Fruit fly (Drosophila melanogaster) whole organism, embryonic: ENCODE results near the gene Vha16-2.
A peak's percentile ranks its signal among the peaks of the same experiment; 100 is the strongest.

Experiments
- ATbp ChIP-seq: fragments of 200-800 bp; sonication (Bioruptor generic); optimal IDR thresholded peaks from 2 replicates; lab custom pipeline; 2017; ENCODE audit warnings: missing biosample characterization, mild to moderate bottlenecking, missing genetic modification characterization, missing genetic modification reagents
- Aef1 ChIP-seq: fragments of 200-800 bp; sonication (Bioruptor generic); IDR thresholded peaks from 3 replicates; pipeline ENCODE4 v1.3.6; 2022; ENCODE audit warnings: missing biosample characterization, missing genetic modification characterization
- Atf3 ChIP-seq: fragments of 200-800 bp; sonication (Bioruptor generic); optimal IDR thresholded peaks from 3 replicates; lab custom pipeline; 2016; ENCODE audit warnings: missing biosample characterization, missing genetic modification characterization
- Blimp-1 ChIP-seq: fragments of 200-800 bp; sonication (Bioruptor generic); optimal IDR thresholded peaks from 3 replicates; lab custom pipeline; 2018; ENCODE audit warnings: missing biosample characterization, missing genetic modification characterization, mild to moderate bottlenecking, moderate library complexity, missing genetic modification reagents
- CG10654 ChIP-seq: fragments of 200-800 bp; sonication (Bioruptor generic); optimal IDR thresholded peaks from 2 replicates; lab custom pipeline; 2016; ENCODE audit warnings: missing biosample characterization, missing genetic modification characterization
- CG10959 ChIP-seq: fragments of 200-800 bp; sonication (Bioruptor generic); IDR thresholded peaks from 2 replicates; pipeline ENCODE4 v1.3.6; 2022; ENCODE audit warnings: missing biosample characterization, missing genetic modification characterization
- CG11247 ChIP-seq: fragments of 200-800 bp; sonication (Bioruptor generic); IDR thresholded peaks from 2 replicates; pipeline ENCODE4 v1.3.6; 2022; ENCODE audit warnings: missing biosample characterization, missing genetic modification characterization
- CG11560 ChIP-seq: fragments of 200-800 bp; sonication (Bioruptor generic); IDR thresholded peaks from 3 replicates; pipeline ENCODE4 v1.3.6; 2022; ENCODE audit warnings: missing biosample characterization, missing genetic modification characterization
- CG12155 ChIP-seq: fragments of 200-800 bp; sonication (Bioruptor generic); optimal IDR thresholded peaks from 3 replicates; lab custom pipeline; 2016; ENCODE audit warnings: missing biosample characterization, missing genetic modification characterization
- CG1233 ChIP-seq: fragments of 200-800 bp; sonication (Bioruptor generic); optimal IDR thresholded peaks from 4 replicates; lab custom pipeline; 2018; ENCODE audit warnings: missing biosample characterization, mild to moderate bottlenecking, missing genetic modification characterization
- CG12744 ChIP-seq: fragments of 200-800 bp; sonication (Bioruptor generic); optimal IDR thresholded peaks from 2 replicates; lab custom pipeline; 2016; ENCODE audit warnings: missing biosample characterization, missing genetic modification characterization
- CG13624 ChIP-seq: fragments of 200-800 bp; sonication (Bioruptor generic); optimal IDR thresholded peaks from 2 replicates; lab custom pipeline; 2016; ENCODE audit warnings: missing biosample characterization, missing genetic modification characterization
- CG17359 ChIP-seq: fragments of 200-800 bp; sonication (Bioruptor generic); optimal IDR thresholded peaks from 3 replicates; lab custom pipeline; 2018; ENCODE audit warnings: missing biosample characterization, mild to moderate bottlenecking, missing genetic modification characterization, moderate library complexity
- CG3726 ChIP-seq: fragments of 200-800 bp; sonication (Bioruptor generic); IDR thresholded peaks from 3 replicates; pipeline ENCODE4, ENCODE4 v1.3.6; 2022; ENCODE audit warnings: missing biosample characterization, missing genetic modification characterization
- CG4617 ChIP-seq: fragments of 200-800 bp; sonication (Bioruptor generic); optimal IDR thresholded peaks from 3 replicates; lab custom pipeline; 2016; ENCODE audit warnings: missing biosample characterization, missing genetic modification characterization, borderline replicate concordance
- CG4707 ChIP-seq: fragments of 200-800 bp; sonication (Bioruptor generic); optimal IDR thresholded peaks from 2 replicates; lab custom pipeline; 2018; ENCODE audit warnings: missing biosample characterization, mild to moderate bottlenecking, missing genetic modification characterization, moderate library complexity
- CG6813 ChIP-seq: fragments of 200-800 bp; sonication (Bioruptor generic); optimal IDR thresholded peaks from 2 replicates; lab custom pipeline; 2017; ENCODE audit warnings: missing biosample characterization, missing genetic modification characterization, mild to moderate bottlenecking, moderate library complexity, missing genetic modification reagents
- CG7928 ChIP-seq: fragments of 200-800 bp; sonication (Bioruptor generic); optimal IDR thresholded peaks from 2 replicates; lab custom pipeline; 2017; ENCODE audit warnings: missing biosample characterization, mild to moderate bottlenecking, missing genetic modification characterization
- CG8290 ChIP-seq, 3 experiments: fragments of 200-800 bp; sonication (Bioruptor generic); optimal IDR thresholded peaks; 2 replicates each; lab custom pipeline; 2016 to 2019; ENCODE audit warnings: missing biosample characterization in 3 of 3, missing genetic modification characterization in 3 of 3, mild to moderate bottlenecking in 2 of 3, moderate library complexity in 1 of 3
- CG9215 ChIP-seq: fragments of 200-800 bp; sonication (Bioruptor generic); IDR thresholded peaks from 2 replicates; pipeline ENCODE4 v1.3.6; 2022; ENCODE audit warnings: missing biosample characterization, missing genetic modification characterization
- CG9727 ChIP-seq: fragments of 200-800 bp; sonication (Bioruptor generic); optimal IDR thresholded peaks from 3 replicates; lab custom pipeline; 2017; ENCODE audit warnings: missing biosample characterization, mild to moderate bottlenecking, missing genetic modification characterization
- ERR ChIP-seq: fragments of 200-800 bp; sonication (Bioruptor generic); optimal IDR thresholded peaks from 2 replicates; lab custom pipeline; 2016; ENCODE audit warnings: missing biosample characterization, missing genetic modification characterization
- Ets97D ChIP-seq: fragments of 200-800 bp; sonication (Bioruptor generic); optimal IDR thresholded peaks from 3 replicates; lab custom pipeline; 2016; ENCODE audit warnings: missing biosample characterization, missing genetic modification characterization
- H2.0 ChIP-seq: fragments of 200-800 bp; sonication (Bioruptor generic); IDR thresholded peaks from 2 replicates; pipeline ENCODE4 v1.3.6; 2022; ENCODE audit warnings: missing biosample characterization, missing genetic modification characterization
- MBD-R2 ChIP-seq: fragments of 200-800 bp; sonication (Bioruptor generic); IDR thresholded peaks from 2 replicates; pipeline ENCODE4 v1.3.6; 2022; ENCODE audit warnings: missing biosample characterization, missing genetic modification characterization
- MTF-1 ChIP-seq: fragments of 200-800 bp; sonication (Bioruptor generic); optimal IDR thresholded peaks from 2 replicates; lab custom pipeline; 2018; ENCODE audit warnings: missing biosample characterization, mild to moderate bottlenecking, missing genetic modification characterization, borderline replicate concordance
- Mad ChIP-seq: fragments of 200-800 bp; sonication (Bioruptor generic); optimal IDR thresholded peaks from 2 replicates; lab custom pipeline; 2016; ENCODE audit warnings: missing biosample characterization, missing genetic modification characterization
- Med ChIP-seq: fragments of 200-800 bp; sonication (Bioruptor generic); peaks from one replicate; lab custom pipeline; 2016; ENCODE audit warnings: missing biosample characterization, missing genetic modification characterization, mild to moderate bottlenecking, inconsistent platforms, moderate library complexity
- Optix ChIP-seq: fragments of 200-800 bp; sonication (Bioruptor generic); IDR thresholded peaks from 3 replicates; pipeline ENCODE4 v1.3.6; 2022; ENCODE audit warnings: missing biosample characterization, missing genetic modification characterization
- Ssrp ChIP-seq: fragments of 200-800 bp; sonication (Bioruptor generic); optimal IDR thresholded peaks from 2 replicates; lab custom pipeline; 2018; ENCODE audit warnings: missing biosample characterization, mild to moderate bottlenecking, missing genetic modification characterization, moderate library complexity
- Xbp1 ChIP-seq: fragments of 200-800 bp; sonication (Bioruptor generic); optimal IDR thresholded peaks from 3 replicates; lab custom pipeline; 2016; ENCODE audit warnings: missing biosample characterization, mild to moderate bottlenecking, missing genetic modification characterization
- Xrp1 ChIP-seq: fragments of 200-800 bp; sonication (Bioruptor generic); IDR thresholded peaks from 2 replicates; pipeline ENCODE4 v1.3.6; 2022; ENCODE audit warnings: missing biosample characterization, missing genetic modification characterization
- da ChIP-seq: fragments of 200-800 bp; sonication (Bioruptor generic); optimal IDR thresholded peaks from 2 replicates; lab custom pipeline; 2016; ENCODE audit warnings: missing biosample characterization, missing genetic modification characterization
- dm ChIP-seq: fragments of 200-800 bp; sonication (Bioruptor generic); optimal IDR thresholded peaks from 3 replicates; lab custom pipeline; 2016; ENCODE audit warnings: missing biosample characterization, missing genetic modification characterization
- ewg ChIP-seq: fragments of 200-800 bp; sonication (Bioruptor generic); optimal IDR thresholded peaks from 3 replicates; lab custom pipeline; 2017; ENCODE audit warnings: mild to moderate bottlenecking, missing biosample characterization, missing genetic modification reagents, missing genetic modification characterization
- fd96Cb ChIP-seq: fragments of 200-800 bp; sonication (Bioruptor generic); optimal IDR thresholded peaks from 2 replicates; lab custom pipeline; 2018; ENCODE audit warnings: missing biosample characterization, mild to moderate bottlenecking, missing genetic modification characterization, moderate library complexity
- fu2 ChIP-seq: fragments of 200-800 bp; sonication (Bioruptor generic); optimal IDR thresholded peaks from 2 replicates; lab custom pipeline; 2016; ENCODE audit warnings: missing biosample characterization, missing genetic modification characterization
- ind ChIP-seq: fragments of 200-800 bp; sonication (Bioruptor generic); optimal IDR thresholded peaks from 3 replicates; lab custom pipeline; 2016; ENCODE audit warnings: missing biosample characterization, missing genetic modification characterization
- lov ChIP-seq, 2 experiments: fragments of 200-800 bp in 1 of 2; fragments of >200 bp in 1 of 2; sonication (Bioruptor generic) in 1 of 2; IDR thresholded peaks in 1 of 2; optimal IDR thresholded peaks in 1 of 2; 2 replicates in 1 of 2; 3 replicates in 1 of 2; pipeline versions ENCODE4 v1.3.6 to Lab custom; 2017 to 2022; ENCODE audit warnings: missing biosample characterization in 1 of 2, missing genetic modification characterization in 1 of 2
- nerfin-2 ChIP-seq: fragments of 200-800 bp; sonication (Bioruptor generic); IDR thresholded peaks from 2 replicates; pipeline ENCODE4 v1.3.6; 2022; ENCODE audit warnings: missing biosample characterization, missing genetic modification characterization; ENCODE audit not compliant: partially characterized antibody
- org-1 ChIP-seq: fragments of 200-800 bp; sonication (Bioruptor generic); optimal IDR thresholded peaks from 2 replicates; lab custom pipeline; 2017; ENCODE audit warnings: missing biosample characterization, missing genetic modification characterization
- p53 ChIP-seq: fragments of 200-800 bp; sonication (Bioruptor generic); optimal IDR thresholded peaks from 2 replicates; lab custom pipeline; 2016; ENCODE audit warnings: missing biosample characterization, missing genetic modification characterization
- prd ChIP-seq, 3 experiments: fragments of >200 bp in 2 of 3; fragments of 200-800 bp in 1 of 3; sonication (Bioruptor generic) in 1 of 3; optimal IDR thresholded peaks in 2 of 3; IDR thresholded peaks in 1 of 3; 2 replicates in 2 of 3; 3 replicates in 1 of 3; pipeline versions ENCODE4 v1.3.6 to Lab custom; 2017 to 2022; ENCODE audit warnings: missing biosample characterization in 1 of 3, missing genetic modification characterization in 1 of 3
- pzg ChIP-seq: fragments of 200-800 bp; sonication (Bioruptor generic); optimal IDR thresholded peaks from 3 replicates; lab custom pipeline; 2018; ENCODE audit warnings: missing biosample characterization, mild to moderate bottlenecking, missing genetic modification characterization, moderate library complexity
- repo ChIP-seq: fragments of 200-800 bp; sonication (Bioruptor generic); optimal IDR thresholded peaks from 2 replicates; lab custom pipeline; 2016; ENCODE audit warnings: missing biosample characterization, missing genetic modification characterization
- slp2 ChIP-seq: fragments of 200-800 bp; sonication (Bioruptor generic); optimal IDR thresholded peaks from 2 replicates; lab custom pipeline; 2016; ENCODE audit warnings: missing biosample characterization, missing genetic modification characterization
- sna ChIP-seq: fragments of 200-800 bp; sonication (Bioruptor generic); IDR thresholded peaks from 2 replicates; pipeline ENCODE4 v1.3.6; 2022; ENCODE audit warnings: missing biosample characterization, missing genetic modification characterization; ENCODE audit not compliant: partially characterized antibody
- wor ChIP-seq: fragments of 200-800 bp; sonication (Bioruptor generic); IDR thresholded peaks from 2 replicates; pipeline ENCODE4 v1.3.6; 2022; ENCODE audit warnings: missing biosample characterization, missing genetic modification characterization
- zen ChIP-seq: fragments of 200-800 bp; sonication (Bioruptor generic); optimal IDR thresholded peaks from 3 replicates; lab custom pipeline; 2018; ENCODE audit warnings: missing biosample characterization, mild to moderate bottlenecking, missing genetic modification characterization, moderate library complexity

Gene Vha16-2

dm6 chr3L:11448935-11449334, 25.8 kb upstream of the Vha16-2 start (continued):
- peak; percentile 42 for TF ChIP-seq repo (GFP tag; lab: Kevin White, UChicago)
- TF ChIP-seq ind, result peak; percentile 56
- peak; percentile 28 for TF ChIP-seq fu2 (GFP tag; lab: Kevin White, UChicago)
- no peak for TF ChIP-seq MTF-1 (GFP tag; lab: Kevin White, UChicago)
- TF ChIP-seq CG11560, result 0 out of 3 replicates have a peak, but pooled peaks have one; percentile 32
- TF ChIP-seq org-1, result peak; percentile 9
- TF ChIP-seq CG6813 (GFP tag; lab: Kevin White, UChicago), result peak; percentile 29
- TF ChIP-seq Aef1 (GFP tag; lab: Robert Waterston, UW), result peak; percentile 24; the same call in 1 of the 3 replicates
- no peak for TF ChIP-seq CG4707 (GFP tag; lab: Kevin White, UChicago)
- peak; percentile 55 for TF ChIP-seq CG10959 (GFP tag; lab: Robert Waterston, UW)
- TF ChIP-seq Blimp-1 (GFP tag; lab: Kevin White, UChicago), result peak; percentile 66
- TF ChIP-seq CG10654, result peak; percentile 1
- TF ChIP-seq Xrp1 (GFP tag; lab: Robert Waterston, UW), result peak; percentile 66
- peak; percentile 62 for TF ChIP-seq fd96Cb
- peak; percentile 54 for TF ChIP-seq slp2
- no peak for TF ChIP-seq prd (optimal IDR thresholded peaks at IDR 0.05; lab: Kevin White, UChicago)
- peak; percentile 81 for TF ChIP-seq prd (GFP tag; IDR thresholded peaks at IDR 0.05; lab: Robert Waterston, UW)
- no peak for TF ChIP-seq CG8290 (GFP tag; optimal IDR thresholded peaks at IDR 0.05; lab: Kevin White, UChicago)
- TF ChIP-seq CG8290 (tag; optimal IDR thresholded peaks at IDR 0.05; lab: Kevin White, UChicago), result no peak
- peak; percentile 21 for TF ChIP-seq CG12155 (GFP tag; lab: Kevin White, UChicago)
- peak; percentile 5 for TF ChIP-seq zen (tag; lab: Kevin White, UChicago)
- TF ChIP-seq CG9727 (GFP tag; lab: Kevin White, UChicago), result peak; percentile 56
- no peak for TF ChIP-seq da (GFP tag; lab: Kevin White, UChicago)
- no peak for TF ChIP-seq CG7928 (GFP tag; lab: Kevin White, UChicago)
- peak; percentile 19 for TF ChIP-seq Ssrp (tag; lab: Kevin White, UChicago)
- TF ChIP-seq CG3726, result no peak
- TF ChIP-seq nerfin-2, result no peak
- TF ChIP-seq Mad, result peak; percentile 16
- TF ChIP-seq wor (GFP tag; lab: Robert Waterston, UW), result peak; percentile 54
- no peak for TF ChIP-seq CG11247
- TF ChIP-seq CG17359 (tag; lab: Kevin White, UChicago), result peak; percentile 52
- TF ChIP-seq CG4617 (GFP tag; lab: Kevin White, UChicago), result no peak
- peak; percentile 76 for TF ChIP-seq Optix (GFP tag; lab: Robert Waterston, UW)
- TF ChIP-seq p53 (GFP tag; lab: Kevin White, UChicago), result peak; percentile 16
- TF ChIP-seq Atf3 (GFP tag; lab: Kevin White, UChicago), result no peak
- no peak for TF ChIP-seq pzg (GFP tag; lab: Kevin White, UChicago)
- TF ChIP-seq Med (GFP tag; lab: Kevin White, UChicago), result peak; percentile 91
- peak; percentile 47 for TF ChIP-seq Xbp1 (GFP tag; lab: Kevin White, UChicago)
- TF ChIP-seq CG1233 (GFP tag; lab: Kevin White, UChicago), result peak; percentile 11
- peak; percentile 8 for TF ChIP-seq CG12744 (GFP tag; lab: Kevin White, UChicago)
- TF ChIP-seq sna (GFP tag; lab: Robert Waterston, UW), result no peak
- peak; percentile 61 for TF ChIP-seq CG13624 (GFP tag; lab: Kevin White, UChicago)
- peak; percentile 36 for TF ChIP-seq ewg (GFP tag; lab: Kevin White, UChicago)
- TF ChIP-seq dm (GFP tag; lab: Kevin White, UChicago), result peak; percentile 27
- peak; percentile 50; the same call in 1 of the 2 replicates for TF ChIP-seq CG9215
- no peak for TF ChIP-seq ERR (GFP tag; lab: Kevin White, UChicago)
- TF ChIP-seq Ets97D, result peak; percentile 32
- no peak for TF ChIP-seq lov (optimal IDR thresholded peaks at IDR 0.05; lab: Kevin White, UChicago)
- peak; percentile 74; the same call in 2 of the 3 replicates for TF ChIP-seq lov (GFP tag; IDR thresholded peaks at IDR 0.05; lab: Robert Waterston, UW)
- peak; percentile 71 for TF ChIP-seq H2.0
- TF ChIP-seq MBD-R2 (GFP tag; lab: Robert Waterston, UW), result peak; percentile 21; the same call in 1 of the 2 replicates
- peak; percentile 40 for TF ChIP-seq ATbp (GFP tag; lab: Kevin White, UChicago)
